Worm (Caenorhabditis elegans) whole organism, dauer: Measurements from ENCODE around the gene mig-23.

Source experiments
- unc-62 ChIP-seq: sonication (generic microtip); optimal IDR thresholded peaks from 2 replicates; lab custom pipeline; 2017; ENCODE audit warnings: missing biosample characterization, missing genetic modification reagents, missing genetic modification characterization

mig-23 gene

DNA sequence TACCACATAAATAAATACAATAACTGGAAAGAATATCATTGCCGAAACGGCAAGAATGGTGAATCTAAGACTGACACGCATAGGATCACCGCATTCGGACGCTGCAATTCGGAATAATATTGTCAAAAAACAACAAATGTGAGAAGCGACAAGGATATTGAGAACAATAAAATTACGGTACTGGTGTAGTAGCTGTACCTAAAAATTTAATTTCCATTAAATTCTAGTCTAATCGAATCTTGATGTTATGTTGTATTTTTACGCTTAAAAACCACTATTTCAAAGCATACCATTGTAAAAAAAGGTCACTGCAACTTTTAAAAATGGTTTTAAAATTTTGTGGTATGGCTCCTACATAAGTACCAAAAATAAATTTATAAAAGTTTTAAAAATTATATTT, at the start of gene mig-23:
mig-23 (minus strand) TSS at position 101 of the 400 bp plus-strand sequence.
- TF ChIP-seq unc-62 (GFP tag; lab: Kevin White, UChicago), result no peak

DNA sequence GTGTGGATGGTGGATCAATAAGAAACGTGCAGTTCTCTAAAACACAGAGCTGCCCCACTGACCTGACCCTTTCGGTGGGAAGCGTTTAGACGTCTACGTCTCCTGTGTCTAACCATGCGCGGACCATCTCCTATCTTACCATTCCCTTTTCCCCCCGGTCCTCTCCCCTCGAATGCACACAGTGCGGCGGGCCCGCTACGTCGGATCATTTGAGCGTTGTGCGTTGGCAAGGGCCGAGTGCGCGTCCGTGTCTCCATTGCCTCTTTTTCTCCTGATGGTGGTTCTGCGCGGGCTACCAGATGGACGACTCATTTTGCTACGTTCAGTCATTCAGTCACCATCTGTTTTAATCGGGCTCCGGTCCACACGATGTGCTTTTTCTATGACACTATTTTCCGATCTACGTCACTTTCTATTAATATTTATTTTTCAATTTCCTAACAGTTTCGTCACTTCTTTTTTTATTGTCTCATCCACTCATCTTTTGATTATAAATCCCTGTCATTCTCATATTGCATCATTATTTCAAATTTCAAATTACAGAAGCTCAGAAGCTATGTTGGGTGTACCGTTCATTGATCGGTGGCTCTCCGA, 47.0 kb upstream of the mig-23 start, which contains the start of gene inx-3:
inx-3 (plus strand) TSS at position 544 of the 594 bp plus-strand sequence.
- no peak for TF ChIP-seq unc-62 (GFP tag; lab: Kevin White, UChicago)

DNA sequence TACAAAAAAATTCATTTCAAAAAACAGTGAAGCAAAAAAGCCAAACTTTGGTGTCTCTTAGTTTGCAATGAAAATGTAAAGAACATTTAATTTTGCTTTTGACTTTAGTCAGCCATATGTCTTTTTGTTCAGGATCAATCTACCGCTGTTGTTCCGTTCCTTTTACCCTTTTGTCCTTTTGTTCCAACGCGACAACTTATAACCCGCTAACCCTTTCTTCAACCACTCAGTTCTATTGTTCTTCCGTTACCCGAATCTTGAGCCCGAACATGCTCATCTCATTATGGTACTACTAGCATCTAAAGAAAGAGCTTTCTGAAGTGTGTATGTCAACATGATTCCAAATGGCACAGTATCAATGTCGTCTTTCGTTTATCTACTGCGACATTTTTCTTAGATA, 45.3 kb upstream of the mig-23 start:
- TF ChIP-seq unc-62 (GFP tag; lab: Kevin White, UChicago), result no peak

DNA sequence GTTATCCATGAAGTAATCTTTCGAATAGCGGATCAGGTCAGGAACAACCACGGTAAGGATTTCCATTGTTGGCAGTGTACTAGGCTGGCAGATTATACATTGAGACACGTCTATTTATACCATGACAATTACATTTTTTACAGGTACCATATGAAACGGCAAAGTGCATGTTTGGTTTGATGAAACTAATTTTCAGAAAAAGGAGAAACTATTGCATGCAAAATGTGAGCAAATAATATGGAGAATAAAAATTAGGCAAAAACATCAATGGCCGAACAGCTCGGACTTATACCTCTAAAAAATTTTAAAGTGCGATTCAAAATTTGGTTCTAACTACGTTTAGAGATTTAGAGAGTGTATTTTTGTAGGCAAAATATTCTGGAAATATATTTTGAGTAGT, 44.1 kb upstream of the mig-23 start, which contains the start of gene F22F4.5:
F22F4.5 (minus strand) TSS at position 101 of the 400 bp plus-strand sequence.
- TF ChIP-seq unc-62 (GFP tag; lab: Kevin White, UChicago), result no peak

DNA sequence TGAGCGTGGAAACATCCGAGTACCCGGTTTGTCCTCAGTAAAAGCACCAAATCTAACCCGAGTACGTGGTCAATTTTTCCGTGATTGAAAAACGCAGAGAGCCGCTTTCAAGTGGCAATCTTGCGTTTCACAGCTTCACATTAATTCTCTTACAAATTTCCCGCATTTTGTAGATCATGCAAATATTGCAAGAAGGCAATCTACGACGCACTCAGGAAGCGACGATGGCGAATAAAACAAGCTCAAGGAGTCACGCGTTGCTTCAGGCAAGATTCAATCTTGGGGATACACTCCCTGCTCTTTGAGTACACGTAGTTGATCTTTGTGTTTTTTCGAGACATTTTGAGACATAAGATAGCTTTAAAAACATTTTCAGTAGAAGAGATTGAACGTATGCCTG, 39.2 kb upstream of the mig-23 start:
- no peak for TF ChIP-seq unc-62 (GFP tag; lab: Kevin White, UChicago)

DNA sequence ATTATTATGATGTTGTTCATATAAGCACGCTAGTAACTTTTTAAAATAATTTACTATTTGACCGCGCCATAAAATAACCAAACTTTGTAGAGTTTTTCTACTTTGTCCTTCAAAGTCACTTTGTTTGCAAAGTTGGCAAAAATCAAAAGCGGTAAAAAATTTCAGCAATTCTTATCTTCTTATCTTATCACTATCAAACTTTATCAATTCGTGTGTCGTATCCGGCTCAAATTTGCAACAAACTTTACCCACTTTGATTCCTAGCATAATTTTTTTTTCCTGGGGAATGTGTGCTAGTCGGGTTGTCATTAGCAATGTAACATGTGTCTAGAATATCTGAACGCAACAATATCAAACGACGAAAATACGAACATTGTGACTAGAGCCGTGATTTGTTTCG, 37.1 kb upstream of the mig-23 start:
- no peak for TF ChIP-seq unc-62 (GFP tag; lab: Kevin White, UChicago)

DNA sequence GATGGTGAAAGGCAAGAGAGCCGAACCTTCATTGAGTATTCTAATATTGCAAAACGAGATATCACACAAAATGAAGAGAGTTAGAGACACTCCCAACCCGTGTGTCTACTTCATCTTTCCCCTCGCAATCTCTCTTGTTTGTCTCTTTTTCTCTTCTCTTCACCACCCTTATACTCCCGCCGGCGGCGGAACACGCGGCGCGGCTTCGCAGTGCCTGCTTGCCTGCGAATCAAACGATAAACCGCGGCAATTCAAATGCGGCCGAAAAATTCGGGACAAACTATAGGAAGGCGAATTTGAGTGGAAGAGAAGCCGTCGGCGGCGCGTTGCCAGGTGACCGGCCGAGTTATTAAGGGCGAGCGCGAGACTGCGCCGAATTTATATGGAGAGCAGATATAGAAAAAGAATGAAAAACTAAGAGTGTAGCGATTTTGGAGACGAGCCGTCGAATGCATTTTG, 35.9 kb upstream of the mig-23 start, which contains the start of gene klp-13:
klp-13 (plus strand) TSS at position 409 of the 459 bp plus-strand sequence.
- no peak for TF ChIP-seq unc-62 (GFP tag; lab: Kevin White, UChicago)

DNA sequence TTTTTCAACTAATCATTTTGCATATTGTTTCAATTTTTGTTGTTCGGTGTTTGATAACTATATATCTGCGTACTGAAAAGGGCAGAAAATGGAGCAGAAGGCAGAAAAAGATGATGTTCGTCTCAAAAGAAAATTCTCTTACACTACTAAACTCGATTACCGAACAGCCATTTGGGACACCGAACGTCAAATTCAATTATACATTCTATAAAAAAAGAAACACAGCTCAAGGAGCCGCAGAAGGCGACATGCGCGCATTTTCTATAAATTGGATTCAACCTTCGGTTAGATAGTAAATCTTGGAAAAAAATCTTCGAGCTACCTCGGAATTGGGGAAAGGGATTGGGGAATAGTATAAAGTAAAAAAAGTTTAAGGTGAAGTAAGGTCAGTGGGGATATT, 34.6 kb upstream of the mig-23 start:
- TF ChIP-seq unc-62 (GFP tag; lab: Kevin White, UChicago), result no peak

DNA sequence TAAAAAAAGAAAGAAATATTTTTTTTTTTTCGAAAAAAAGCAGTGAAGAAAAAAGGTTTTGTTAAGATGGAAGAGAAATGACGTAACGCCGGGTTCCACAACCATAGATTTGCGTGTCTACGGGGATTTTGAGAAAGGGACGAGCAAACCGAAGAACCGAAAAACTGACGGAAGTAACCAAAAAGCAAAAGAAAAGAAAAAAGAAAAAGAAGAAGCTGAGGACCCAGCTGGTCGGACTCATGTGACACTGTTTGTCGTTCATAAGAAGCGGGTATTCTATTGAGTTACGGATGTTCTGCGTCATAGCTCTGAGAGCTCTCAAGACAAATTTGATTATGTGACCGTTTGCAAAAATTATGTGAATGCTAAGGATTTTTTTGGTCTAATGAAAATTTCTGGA, 34.1 kb upstream of the mig-23 start:
- no peak for TF ChIP-seq unc-62 (GFP tag; lab: Kevin White, UChicago)

DNA sequence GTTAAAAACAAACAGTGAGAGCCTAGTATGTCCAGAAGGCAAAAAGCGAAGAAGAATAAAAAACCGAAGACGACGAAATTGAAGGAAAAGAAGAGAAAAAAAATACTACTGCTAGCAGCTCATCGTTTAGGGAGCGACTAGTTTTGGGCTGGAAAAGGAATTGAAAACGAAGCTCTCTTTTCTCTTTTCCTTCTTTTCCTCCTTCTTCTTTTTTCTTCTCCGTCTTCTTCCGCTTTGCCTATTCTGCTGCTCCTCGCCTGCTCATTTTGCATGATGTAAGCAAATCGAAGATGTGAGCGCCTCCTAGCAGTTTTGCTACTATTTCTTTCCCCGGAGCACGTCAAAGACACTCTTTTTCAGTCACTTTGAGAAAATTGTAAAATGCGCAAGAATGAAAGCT, 33.0 kb upstream of the mig-23 start:
- TF ChIP-seq unc-62 (GFP tag; lab: Kevin White, UChicago), result no peak

DNA sequence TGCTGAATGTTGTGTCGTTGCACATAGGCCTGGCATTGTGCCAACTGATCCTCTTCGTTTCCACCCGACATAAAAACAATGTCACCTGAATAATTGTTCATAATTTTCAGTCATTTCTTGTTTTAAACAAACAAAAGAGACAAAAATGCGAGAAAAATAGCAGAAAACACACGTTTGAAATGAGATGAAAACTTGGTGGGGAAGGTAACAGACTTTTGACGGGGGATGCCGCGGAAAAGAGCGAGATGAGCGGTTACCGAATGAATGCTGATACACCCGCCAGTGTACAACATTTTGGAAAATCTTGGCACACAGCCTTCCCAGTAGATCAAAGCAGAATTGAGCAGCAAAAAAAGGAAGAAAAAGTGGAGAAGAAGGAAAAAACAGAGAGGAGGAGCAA, 29.1 kb upstream of the mig-23 start, which contains the start of gene kin-2:
kin-2 (minus strand) TSS at position 101 of the 400 bp plus-strand sequence.
- TF ChIP-seq unc-62 (GFP tag; lab: Kevin White, UChicago), result no peak

DNA sequence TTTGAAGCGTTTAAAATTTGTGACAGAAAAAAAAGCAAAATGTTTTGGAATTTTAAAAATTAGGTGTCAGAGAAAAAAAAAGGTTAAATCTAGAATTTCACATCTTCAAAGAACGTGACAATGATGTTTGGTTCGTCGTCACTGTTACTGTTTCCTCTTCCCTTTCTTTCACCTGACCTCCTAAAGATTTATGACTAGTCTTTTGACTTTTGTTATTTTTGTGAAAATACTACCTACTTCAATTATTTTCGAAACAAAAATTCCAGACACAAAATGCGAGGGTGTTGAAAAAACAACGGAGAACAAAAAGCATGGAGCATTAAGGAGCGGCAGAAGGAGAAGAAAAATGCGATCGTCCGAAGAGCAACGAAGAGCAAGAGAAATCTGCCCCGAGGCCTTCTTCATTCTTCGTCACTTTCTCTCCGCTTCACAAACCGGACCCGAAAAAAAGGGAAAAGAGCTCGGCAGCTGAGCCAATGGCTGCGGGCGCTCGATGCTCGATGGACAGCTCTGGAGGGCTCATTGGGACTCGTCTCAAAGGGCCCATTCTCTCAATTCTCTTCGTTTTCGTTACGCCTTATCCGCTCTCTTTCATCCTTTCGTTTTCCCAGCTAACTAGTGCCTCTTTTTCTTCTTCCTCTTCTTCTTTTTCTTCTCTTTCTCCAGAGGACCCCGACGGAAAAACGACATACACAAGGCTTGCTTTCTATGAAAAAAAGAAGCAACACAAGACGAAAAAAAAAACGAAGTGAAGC, 27.7 kb upstream of the mig-23 start:
- no peak for TF ChIP-seq unc-62 (GFP tag; lab: Kevin White, UChicago)

DNA sequence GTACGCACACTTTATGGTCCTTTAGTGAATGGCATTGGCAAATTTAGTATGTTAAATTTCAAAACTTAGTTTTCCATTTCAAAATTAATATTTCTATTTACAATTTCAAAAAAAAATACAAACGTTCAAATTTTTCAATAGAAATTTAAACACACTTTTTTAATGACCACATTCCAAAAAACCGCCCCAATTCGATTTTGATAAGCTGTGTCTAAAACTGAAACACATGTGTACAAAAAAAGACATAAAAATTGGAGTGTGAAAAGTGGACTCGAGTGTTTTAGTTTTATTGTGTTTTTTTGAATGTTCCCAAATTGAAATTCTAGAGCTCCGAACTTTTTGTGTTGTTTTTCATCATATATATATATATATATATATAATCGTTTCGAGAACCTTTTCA, 27.1 kb upstream of the mig-23 start:
- no peak for TF ChIP-seq unc-62 (GFP tag; lab: Kevin White, UChicago)

DNA sequence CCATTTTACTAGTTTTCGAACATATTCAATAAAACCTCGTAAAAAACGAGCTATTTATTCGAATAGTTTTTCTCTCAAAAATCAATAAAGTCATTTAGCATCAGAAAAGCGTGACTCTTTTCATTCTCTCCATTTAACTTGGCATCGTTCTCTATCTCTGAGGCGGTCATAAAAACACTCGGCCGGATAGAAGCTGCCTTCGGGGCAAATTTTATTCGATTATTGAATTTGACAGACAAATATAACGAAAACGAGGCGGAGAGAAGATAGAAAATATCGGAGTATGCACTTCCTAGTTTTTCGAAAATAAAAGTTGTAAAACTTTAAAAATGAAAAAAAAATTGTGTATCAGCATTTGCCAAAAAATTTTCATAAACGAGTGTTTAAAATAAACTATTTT, 26.6 kb upstream of the mig-23 start:
- no peak for TF ChIP-seq unc-62 (GFP tag; lab: Kevin White, UChicago)

DNA sequence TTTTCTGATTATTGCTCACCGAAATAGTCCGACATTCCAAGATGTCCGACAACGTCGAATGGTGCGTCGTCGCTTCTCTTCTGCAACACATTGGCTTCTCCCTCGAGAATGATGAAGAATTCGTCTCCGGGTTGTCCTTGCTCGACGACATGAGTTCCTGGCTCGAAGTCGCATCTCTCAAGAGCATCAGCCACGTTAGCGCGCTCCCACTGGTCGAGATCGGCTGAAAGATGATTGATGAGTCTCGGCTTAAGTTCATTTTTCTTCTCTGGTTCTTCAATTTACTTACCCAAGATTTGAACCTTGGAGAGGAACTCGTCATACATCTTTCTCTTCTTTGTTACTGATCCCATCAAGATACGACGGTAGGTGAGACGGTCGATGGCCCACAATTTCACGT, 23.5 kb upstream of the mig-23 start:
- TF ChIP-seq unc-62 (GFP tag; lab: Kevin White, UChicago), result no peak

DNA sequence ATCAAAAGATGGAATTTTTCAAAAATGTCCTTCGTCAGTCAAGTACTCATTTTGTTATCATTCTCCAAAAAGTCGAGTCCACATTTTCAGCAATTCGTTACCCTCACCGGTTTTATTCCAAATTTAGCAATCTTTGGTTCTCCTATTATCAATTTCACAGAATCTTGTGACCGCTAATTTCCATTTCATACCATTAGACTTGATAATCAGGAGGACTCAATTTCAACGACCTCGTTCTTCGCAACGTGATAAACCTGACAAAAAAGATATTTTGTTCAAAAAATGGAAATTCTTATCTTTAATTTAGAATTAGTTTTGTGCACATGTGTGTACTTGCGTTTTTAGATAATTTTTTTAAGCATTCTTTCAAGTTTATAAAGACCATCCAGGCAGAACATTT, 13.9 kb upstream of the mig-23 start:
- TF ChIP-seq unc-62 (GFP tag; lab: Kevin White, UChicago), result no peak

DNA sequence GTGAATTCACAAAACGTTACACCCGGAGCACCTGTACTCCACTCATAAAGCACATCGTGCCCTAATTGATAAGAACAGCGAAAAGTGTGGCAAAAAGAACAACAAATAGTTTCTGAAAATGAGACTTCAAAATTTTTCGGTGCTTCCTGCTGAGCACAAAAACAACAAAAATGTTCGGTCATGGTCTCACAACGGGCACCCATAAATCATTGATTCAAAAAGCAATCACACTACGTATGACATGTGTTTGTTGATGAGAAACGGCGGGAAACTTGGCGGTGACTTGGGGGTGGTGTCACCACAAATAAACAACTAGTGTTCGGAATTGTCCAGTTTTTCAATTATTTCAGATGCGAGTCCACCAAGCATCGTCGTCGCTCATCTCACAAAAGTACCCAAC, 12.2 kb upstream of the mig-23 start:
- no peak for TF ChIP-seq unc-62 (GFP tag; lab: Kevin White, UChicago)
